Fruit fly (Drosophila melanogaster): Measurements from ENCODE around the gene CG15385.

Gene CG15385

DNA sequence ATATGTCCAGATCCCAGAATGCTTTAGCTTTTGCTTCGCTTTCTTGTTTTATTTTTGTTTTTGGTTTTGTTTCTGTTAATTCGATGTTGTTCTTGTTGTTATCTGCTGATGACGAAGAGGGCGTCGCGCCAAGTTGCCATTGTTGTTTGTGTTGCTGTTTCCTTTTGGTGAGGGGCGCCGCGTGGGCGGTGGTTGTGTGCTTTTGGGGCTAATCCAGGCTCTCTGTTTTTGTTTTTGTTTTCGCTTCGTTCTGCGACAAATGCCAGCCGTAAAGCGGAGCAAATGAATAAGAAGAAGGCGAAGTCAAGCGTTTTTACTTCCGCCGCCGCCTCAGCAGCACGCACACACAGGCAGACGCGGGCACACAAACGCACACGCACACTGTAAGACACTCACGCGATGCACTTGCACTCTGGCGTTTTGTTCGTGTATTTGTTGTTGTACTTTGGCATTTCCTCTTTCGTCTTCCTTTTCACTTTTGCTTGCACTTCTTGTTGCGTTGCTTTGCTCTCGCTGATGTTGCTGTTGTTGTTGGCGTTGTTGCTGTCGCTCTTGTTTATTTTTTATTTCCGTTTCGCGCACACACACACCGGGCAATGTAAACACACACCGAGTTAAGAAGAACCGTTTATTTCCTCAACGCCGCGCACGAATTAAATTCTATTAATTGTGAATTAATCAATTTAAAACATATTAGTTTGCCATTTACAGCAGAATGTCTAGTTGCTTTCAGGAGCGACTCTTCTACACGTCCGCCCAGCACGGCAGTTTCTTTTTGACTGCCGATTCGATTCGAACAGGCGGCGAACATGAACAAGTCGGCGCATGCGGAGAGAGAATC lies 34.2 kb downstream of the CG15385 start, which contains the start of gene aop (continued):
- TF ChIP-seq CG11696 (GFP tag; IDR thresholded peaks at IDR 0.05), result no peak
- no peak for TF ChIP-seq Lpt (GFP tag; optimal IDR thresholded peaks at IDR 0.05)
- no peak for TF ChIP-seq BEAF-32 (GFP tag; optimal IDR thresholded peaks at IDR 0.05)
- TF ChIP-seq kni (GFP tag; optimal IDR thresholded peaks at IDR 0.05), result peak; percentile 72
- TF ChIP-seq pfk (GFP tag; optimal IDR thresholded peaks at IDR 0.05), result peak; percentile 45
- TF ChIP-seq org-1 (GFP tag; optimal IDR thresholded peaks at IDR 0.05), result no peak
- TF ChIP-seq Nf-YC (tag; optimal IDR thresholded peaks at IDR 0.05), result peak; percentile 27
- TF ChIP-seq CG17186 (GFP tag; optimal IDR thresholded peaks at IDR 0.05), result peak; percentile 8
- no peak for TF ChIP-seq CG13123 (GFP tag; optimal IDR thresholded peaks at IDR 0.05)
- TF ChIP-seq Sin3A (optimal IDR thresholded peaks at IDR 0.05), result no peak
- no peak for TF ChIP-seq tio (GFP tag; optimal IDR thresholded peaks at IDR 0.05)
- TF ChIP-seq Usf (GFP tag; optimal IDR thresholded peaks at IDR 0.05), result no peak
- no peak for TF ChIP-seq sc (optimal IDR thresholded peaks at IDR 0.05)
- no peak for TF ChIP-seq sc (GFP tag; optimal IDR thresholded peaks at IDR 0.05)
- TF ChIP-seq B-H2 (GFP tag; optimal IDR thresholded peaks at IDR 0.05), result peak; percentile 36
- TF ChIP-seq seq (GFP tag; IDR thresholded peaks at IDR 0.05), result no peak; the same call in 1 of the 2 replicates
- TF ChIP-seq CG30431 (GFP tag; optimal IDR thresholded peaks at IDR 0.05), result no peak
- no peak for TF ChIP-seq CG17568 (GFP tag; optimal IDR thresholded peaks at IDR 0.05)
- TF ChIP-seq corto (GFP tag; optimal IDR thresholded peaks at IDR 0.05), result no peak
- peak; percentile 53 for TF ChIP-seq CG33213 (GFP tag; optimal IDR thresholded peaks at IDR 0.05)
- no peak for TF ChIP-seq Pdp1 (GFP tag; optimal IDR thresholded peaks at IDR 0.05)
- TF ChIP-seq CG14441 (GFP tag; IDR thresholded peaks at IDR 0.05), result no peak; the same call in 1 of the 2 replicates
- no peak for TF ChIP-seq CG30020 (tag; optimal IDR thresholded peaks at IDR 0.05)
- no peak for TF ChIP-seq CG7928 (GFP tag; optimal IDR thresholded peaks at IDR 0.05)
- 0 out of 3 replicates have a peak, but pooled peaks have one; percentile 10 for TF ChIP-seq tgo (GFP tag; IDR thresholded peaks at IDR 0.05)
- no peak for TF ChIP-seq CG9215 (GFP tag; IDR thresholded peaks at IDR 0.05)
- no peak for TF ChIP-seq CG11723 (GFP tag; optimal IDR thresholded peaks at IDR 0.05)
- TF ChIP-seq zfh2 (GFP tag; optimal IDR thresholded peaks at IDR 0.05), result no peak
- peak; percentile 67; the same call in 1 of the 4 replicates for TF ChIP-seq chinmo (GFP tag; IDR thresholded peaks at IDR 0.05; ENCODE audit: partially characterized antibody)
- TF ChIP-seq dysf (GFP tag; IDR thresholded peaks at IDR 0.05), result no peak; the same call in 2 of the 3 replicates
- TF ChIP-seq Max (GFP tag; optimal IDR thresholded peaks at IDR 0.05), result no peak
- no peak for TF ChIP-seq mam (GFP tag; optimal IDR thresholded peaks at IDR 0.05)
- TF ChIP-seq CG1233 (GFP tag; optimal IDR thresholded peaks at IDR 0.05), result no peak
- no peak for TF ChIP-seq Gug (GFP tag; IDR thresholded peaks at IDR 0.05)
- TF ChIP-seq sna (GFP tag; IDR thresholded peaks at IDR 0.05; ENCODE audit: partially characterized antibody), result no peak
- no peak for TF ChIP-seq Oli (tag; optimal IDR thresholded peaks at IDR 0.05)
- no peak for TF ChIP-seq gem (tag; optimal IDR thresholded peaks at IDR 0.05)
- no peak for TF ChIP-seq al (GFP tag; IDR thresholded peaks at IDR 0.05)
- TF ChIP-seq h (optimal IDR thresholded peaks at IDR 0.05), result no peak
- no peak for TF ChIP-seq CG10959 (GFP tag; IDR thresholded peaks at IDR 0.05)
- no peak for TF ChIP-seq CG14965 (GFP tag; optimal IDR thresholded peaks at IDR 0.05; ENCODE audit: borderline replicate concordance)
- TF ChIP-seq CG6175 (GFP tag; IDR thresholded peaks at IDR 0.05), result no peak
- no peak for TF ChIP-seq CG4424 (GFP tag; optimal IDR thresholded peaks at IDR 0.05)
- no peak for TF ChIP-seq sd (tag; optimal IDR thresholded peaks at IDR 0.05)
- no peak for TF ChIP-seq Dp (GFP tag; optimal IDR thresholded peaks at IDR 0.05)
- no peak for TF ChIP-seq CG3065 (GFP tag; optimal IDR thresholded peaks at IDR 0.05)
- no peak for TF ChIP-seq CG1602 (GFP tag; optimal IDR thresholded peaks at IDR 0.05)
- peak; percentile 38; the same call in 1 of the 2 replicates for TF ChIP-seq Rfx (GFP tag; IDR thresholded peaks at IDR 0.05)
- TF ChIP-seq B-H1 (GFP tag; IDR thresholded peaks at IDR 0.05), result no peak
- no peak for TF ChIP-seq salm (tag; optimal IDR thresholded peaks at IDR 0.05)
- no peak for TF ChIP-seq CG11085 (GFP tag; IDR thresholded peaks at IDR 0.05)
